Worm (Caenorhabditis elegans) whole organism, young adult: Measurements from ENCODE around the gene Y48B6A.5.
A peak's percentile ranks its signal among the peaks of the same experiment; 100 is the strongest.

Experiments
- B0035.1 ChIP-seq: sonication (generic microtip); optimal IDR thresholded peaks from 2 replicates; lab custom pipeline; 2016; ENCODE audit warnings: missing genetic modification characterization, mild to moderate bottlenecking, missing compliant biosample characterization, missing genotype, missing genetic modification reagents
- B0261.1 ChIP-seq: sonication (generic microtip); optimal IDR thresholded peaks from 2 replicates; lab custom pipeline; 2016; ENCODE audit warnings: mild to moderate bottlenecking, missing genetic modification characterization, moderate library complexity, missing compliant biosample characterization
- B0336.3 ChIP-seq: fragments of 200-800 bp; sonication (Bioruptor generic); IDR thresholded peaks from 2 replicates; pipeline ENCODE4 v1.3.6; 2022; ENCODE audit warnings: missing genetic modification characterization, missing compliant biosample characterization
- D2030.7 ChIP-seq: fragments of 200-800 bp; sonication (Bioruptor generic); IDR thresholded peaks from 2 replicates; pipeline ENCODE4 v1.3.6; 2022; ENCODE audit warnings: missing genetic modification reagents, missing genetic modification characterization, missing compliant biosample characterization
- F39B2.1 ChIP-seq: fragments of 200-800 bp; sonication (Bioruptor generic); IDR thresholded peaks from 2 replicates; pipeline ENCODE4 v1.3.6; 2022; ENCODE audit warnings: missing genetic modification reagents, missing genetic modification characterization, missing compliant biosample characterization
- F57A8.1 ChIP-seq: fragments of 200-800 bp; sonication (Bioruptor generic); optimal IDR thresholded peaks from 2 replicates; lab custom pipeline; 2018; ENCODE audit warnings: mild to moderate bottlenecking, missing genetic modification characterization, moderate library complexity, missing compliant biosample characterization
- F57C9.4 ChIP-seq: sonication (generic microtip); optimal IDR thresholded peaks from 2 replicates; lab custom pipeline; 2017; ENCODE audit warnings: mild to moderate bottlenecking, missing genetic modification characterization, missing compliant biosample characterization
- Y56A3A.18 ChIP-seq: fragments of 200-800 bp; sonication (Bioruptor generic); IDR thresholded peaks from 2 replicates; pipeline ENCODE4 v1.3.6; 2022; ENCODE audit warnings: missing genetic modification reagents, missing genetic modification characterization, missing compliant biosample characterization
- Y67H2A.10 ChIP-seq: fragments of 200-800 bp; sonication (Bioruptor generic); conservative IDR thresholded peaks from 2 replicates; pipeline ENCODE4 v1.3.6; 2022; ENCODE audit warnings: missing genetic modification reagents, missing genetic modification characterization, missing compliant biosample characterization
- Y79H2A.3 ChIP-seq: fragments of 200-800 bp; sonication (Bioruptor generic); conservative IDR thresholded peaks from 2 replicates; pipeline ENCODE4 v1.3.6; 2022; ENCODE audit warnings: missing genetic modification reagents, missing genetic modification characterization, missing compliant biosample characterization
- Y95B8A.8 ChIP-seq: fragments of 200-800 bp; sonication (Bioruptor generic); IDR thresholded peaks from 2 replicates; pipeline ENCODE4 v1.3.6; 2022; ENCODE audit warnings: missing genetic modification reagents, missing genetic modification characterization, missing compliant biosample characterization
- ZK185.1 ChIP-seq: sonication (generic microtip); optimal IDR thresholded peaks from 2 replicates; lab custom pipeline; 2016; ENCODE audit warnings: mild to moderate bottlenecking, missing genetic modification characterization, missing compliant biosample characterization; ENCODE audit not compliant: poor library complexity, severe bottlenecking
- akir-1 ChIP-seq: fragments of 200-800 bp; sonication (Bioruptor generic); optimal IDR thresholded peaks from 2 replicates; lab custom pipeline; 2018; ENCODE audit warnings: mild to moderate bottlenecking, missing genetic modification characterization, moderate library complexity, missing compliant biosample characterization
- aptf-2 ChIP-seq: fragments of 200-800 bp; sonication (Bioruptor generic); conservative IDR thresholded peaks from 2 replicates; pipeline ENCODE4 v1.3.6; 2022; ENCODE audit warnings: missing genetic modification reagents, missing genetic modification characterization, missing compliant biosample characterization
- athp-1 ChIP-seq: sonication (generic microtip); optimal IDR thresholded peaks from 2 replicates; lab custom pipeline; 2017; ENCODE audit warnings: mild to moderate bottlenecking, missing genetic modification characterization, missing compliant biosample characterization
- attf-5 ChIP-seq: fragments of 200-800 bp; sonication (Bioruptor generic); optimal IDR thresholded peaks from 2 replicates; lab custom pipeline; 2018; ENCODE audit warnings: mild to moderate bottlenecking, missing genetic modification characterization, missing compliant biosample characterization
- bed-1 ChIP-seq: fragments of 200-800 bp; sonication (Bioruptor generic); IDR thresholded peaks from 2 replicates; pipeline ENCODE4 v1.3.6; 2022; ENCODE audit warnings: missing genetic modification reagents, missing genetic modification characterization, missing compliant biosample characterization
- ceh-27 ChIP-seq: fragments of 200-800 bp; sonication (Bioruptor generic); optimal IDR thresholded peaks from 2 replicates; lab custom pipeline; 2018; ENCODE audit warnings: mild to moderate bottlenecking, missing genetic modification characterization, moderate library complexity, missing compliant biosample characterization
- ceh-40 ChIP-seq: fragments of 200-800 bp; sonication (Bioruptor generic); IDR thresholded peaks from 2 replicates; pipeline ENCODE4 v1.3.6; 2022; ENCODE audit warnings: missing genetic modification characterization, missing compliant biosample characterization
- dpff-1 ChIP-seq: sonication (generic microtip); optimal IDR thresholded peaks from 2 replicates; lab custom pipeline; 2017; ENCODE audit warnings: mild to moderate bottlenecking, missing genetic modification characterization, missing compliant biosample characterization
- dpl-1 ChIP-seq: fragments of 150-350 bp; optimal IDR thresholded peaks from 2 replicates; lab custom pipeline; 2014; ENCODE audit warnings: missing biosample characterization, missing genetic modification reagents, missing genetic modification characterization
- egl-44 ChIP-seq: fragments of 200-800 bp; sonication (Bioruptor generic); IDR thresholded peaks from 2 replicates; pipeline ENCODE4 v1.3.6; 2022; ENCODE audit warnings: missing genetic modification reagents, missing genetic modification characterization, missing compliant biosample characterization
- egrh-3 ChIP-seq: fragments of 200-800 bp; sonication (Bioruptor generic); IDR thresholded peaks from 2 replicates; pipeline ENCODE4 v1.3.6; 2022; ENCODE audit warnings: missing genetic modification reagents, missing genetic modification characterization, missing compliant biosample characterization
- him-1 ChIP-seq: sonication (generic microtip); optimal IDR thresholded peaks from 2 replicates; lab custom pipeline; 2016; ENCODE audit warnings: missing genotype, missing genetic modification reagents, missing genetic modification characterization, missing compliant biosample characterization
- hlh-26 ChIP-seq: fragments of 200-800 bp; sonication (Bioruptor generic); conservative IDR thresholded peaks from 2 replicates; pipeline ENCODE4 v1.3.6; 2022; ENCODE audit warnings: missing genetic modification reagents, missing genetic modification characterization, missing compliant biosample characterization
- hmg-1.2 ChIP-seq: fragments of 200-800 bp; sonication (Bioruptor generic); IDR thresholded peaks from 2 replicates; pipeline ENCODE4 v1.3.6; 2022; ENCODE audit warnings: missing genetic modification reagents, missing genetic modification characterization, missing compliant biosample characterization
- let-607 ChIP-seq, 2 experiments: fragments of 200-800 bp in 1 of 2; sonication (Bioruptor generic) in 1 of 2; sonication (generic microtip) in 1 of 2; optimal IDR thresholded peaks; 2 replicates each; lab custom pipeline; 2016 to 2018; ENCODE audit warnings: mild to moderate bottlenecking in 2 of 2, missing compliant biosample characterization in 2 of 2, missing genetic modification characterization in 2 of 2, moderate library complexity in 2 of 2, missing genotype in 1 of 2
- lin-26 ChIP-seq: fragments of 200-800 bp; sonication (Bioruptor generic); IDR thresholded peaks from 2 replicates; pipeline ENCODE4 v1.3.6; 2022; ENCODE audit warnings: missing genetic modification reagents, missing genetic modification characterization, missing compliant biosample characterization
- lin-35 ChIP-seq, 3 experiments: fragments of 150-350 bp in 2 of 3; sonication (generic microtip) in 1 of 3; optimal IDR thresholded peaks; 2 replicates each; lab custom pipeline; 2014 to 2018; ENCODE audit warnings: missing biosample characterization in 3 of 3, missing genetic modification characterization in 3 of 3, missing genetic modification reagents in 3 of 3
- lin-40 ChIP-seq: sonication (generic microtip); optimal IDR thresholded peaks from 2 replicates; lab custom pipeline; 2016; ENCODE audit warnings: missing genetic modification characterization, mild to moderate bottlenecking, missing compliant biosample characterization, missing genotype, missing genetic modification reagents
- lsl-1 ChIP-seq: fragments of 200-800 bp; sonication (Bioruptor generic); optimal IDR thresholded peaks from 2 replicates; lab custom pipeline; 2018; ENCODE audit warnings: mild to moderate bottlenecking, missing genetic modification characterization, moderate library complexity, missing compliant biosample characterization
- lsy-27 ChIP-seq: sonication (generic microtip); optimal IDR thresholded peaks from 2 replicates; lab custom pipeline; 2017; ENCODE audit warnings: missing genetic modification characterization, mild to moderate bottlenecking, missing compliant biosample characterization, antibody characterized with exemption, missing genotype, borderline replicate concordance; ENCODE audit not compliant: insufficient read depth
- madf-10 ChIP-seq: sonication (generic microtip); optimal IDR thresholded peaks from 2 replicates; lab custom pipeline; 2016; ENCODE audit warnings: mild to moderate bottlenecking, missing genetic modification characterization, missing compliant biosample characterization
- madf-8 ChIP-seq: fragments of 200-800 bp; sonication (Bioruptor generic); conservative IDR thresholded peaks from 2 replicates; pipeline ENCODE4 v1.3.6; 2022; ENCODE audit warnings: missing genetic modification reagents, missing genetic modification characterization, missing compliant biosample characterization
- nfya-1 ChIP-seq: sonication (generic microtip); optimal IDR thresholded peaks from 2 replicates; lab custom pipeline; 2017; ENCODE audit warnings: antibody characterized with exemption, missing compliant biosample characterization, missing genetic modification characterization, borderline replicate concordance; ENCODE audit not compliant: insufficient read depth
- nfyb-1 ChIP-seq: fragments of 200-800 bp; sonication (Bioruptor generic); IDR thresholded peaks from 2 replicates; pipeline ENCODE4 v1.3.6; 2022; ENCODE audit warnings: missing genetic modification reagents, missing genetic modification characterization, missing compliant biosample characterization
- nhr-27 ChIP-seq: fragments of 200-800 bp; sonication (Bioruptor generic); optimal IDR thresholded peaks from 2 replicates; lab custom pipeline; 2018; ENCODE audit warnings: mild to moderate bottlenecking, missing genetic modification characterization, moderate library complexity, missing compliant biosample characterization
- nhr-90 ChIP-seq: sonication (generic microtip); optimal IDR thresholded peaks from 2 replicates; lab custom pipeline; 2016; ENCODE audit warnings: missing genotype, mild to moderate bottlenecking, missing genetic modification characterization, missing compliant biosample characterization
- pbrm-1 ChIP-seq: fragments of 200-800 bp; sonication (Bioruptor generic); IDR thresholded peaks from 2 replicates; pipeline ENCODE4 v1.3.6; 2022; ENCODE audit warnings: missing genetic modification reagents, missing genetic modification characterization, missing compliant biosample characterization
- sdz-38 ChIP-seq: sonication (generic microtip); optimal IDR thresholded peaks from 2 replicates; lab custom pipeline; 2016; ENCODE audit warnings: missing genotype, missing genetic modification characterization, missing compliant biosample characterization
- sptf-2 ChIP-seq: fragments of 200-800 bp; sonication (Bioruptor generic); optimal IDR thresholded peaks from 2 replicates; lab custom pipeline; 2018; ENCODE audit warnings: mild to moderate bottlenecking, missing genetic modification characterization, missing compliant biosample characterization
- unc-130 ChIP-seq: sonication (generic microtip); optimal IDR thresholded peaks from 2 replicates; lab custom pipeline; 2016; ENCODE audit warnings: missing genetic modification reagents, missing genetic modification characterization, missing compliant biosample characterization
- zfh-2 ChIP-seq: fragments of 200-800 bp; sonication (Bioruptor generic); conservative IDR thresholded peaks from 2 replicates; pipeline ENCODE4 v1.3.6; 2022; ENCODE audit warnings: missing genetic modification reagents, missing genetic modification characterization, missing compliant biosample characterization
- zim-3 ChIP-seq: sonication (generic microtip); optimal IDR thresholded peaks from 2 replicates; lab custom pipeline; 2017; ENCODE audit warnings: mild to moderate bottlenecking, missing genetic modification characterization, moderate library complexity, missing compliant biosample characterization

Y48B6A.5 gene

DNA sequence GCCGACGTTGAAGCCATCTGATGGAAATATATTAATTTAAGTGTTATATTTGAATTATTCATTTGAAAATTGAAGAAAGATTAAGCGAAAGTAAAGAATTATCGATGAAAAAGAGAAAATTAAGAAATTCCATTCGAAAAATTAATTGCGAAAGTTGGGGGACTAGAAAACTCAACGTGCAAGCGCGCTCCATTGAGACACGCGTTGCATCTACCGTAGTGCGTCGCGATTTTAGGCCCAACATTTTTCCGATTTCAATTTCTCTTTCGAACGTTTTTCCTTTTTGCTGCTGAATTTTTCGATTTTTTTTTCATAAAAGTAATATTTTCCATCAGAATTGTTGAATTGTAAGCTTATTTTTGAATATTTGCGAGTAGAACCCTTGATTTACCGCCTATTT is 20.6 kb downstream of the Y48B6A.5 start, which contains the start of gene Y48B6A.1 (continued):
- peak; percentile 96 for TF ChIP-seq ceh-27 (GFP tag; lab: Kevin White, UChicago)
- TF ChIP-seq madf-10 (tag; lab: Kevin White, UChicago) = peak; percentile 78
- no peak for TF ChIP-seq lin-26
- TF ChIP-seq dpl-1 = peak; percentile 65
- peak; percentile 91 for TF ChIP-seq Y95B8A.8
- TF ChIP-seq nhr-27 (tag; lab: Kevin White, UChicago) = no peak
- peak; percentile 43 for TF ChIP-seq zim-3 (tag; lab: Kevin White, UChicago)
- TF ChIP-seq B0035.1 = no peak
- TF ChIP-seq attf-5 = peak; percentile 98
- peak; percentile 76 for TF ChIP-seq hmg-1.2 (GFP tag; lab: Robert Waterston, UW)
- no peak for TF ChIP-seq lsy-27 (tag; lab: Kevin White, UChicago)
- TF ChIP-seq Y79H2A.3 (GFP tag; lab: Robert Waterston, UW) = 0 out of 2 replicates have a peak, but pooled peaks have one; percentile 55

DNA sequence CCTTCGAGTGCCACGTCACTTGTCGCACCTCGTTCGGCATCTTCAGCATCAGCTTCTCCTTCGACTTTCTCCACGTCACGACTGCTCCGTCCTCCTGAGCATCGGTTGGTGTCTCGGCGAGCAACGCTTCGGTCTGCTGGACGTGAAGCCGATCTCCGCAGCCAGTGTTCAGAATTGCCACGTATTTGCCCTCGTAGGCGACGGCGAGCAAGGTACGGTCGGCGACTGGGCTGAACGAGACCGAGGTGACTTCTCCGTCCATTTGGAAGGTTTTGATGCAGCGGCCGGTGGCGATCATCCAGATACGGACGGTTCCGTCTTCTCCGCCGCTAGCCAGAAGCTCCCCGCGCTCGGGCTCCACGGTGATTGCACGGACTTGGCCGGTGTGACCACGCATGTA is 22.7 kb downstream of the Y48B6A.5 start:
- TF ChIP-seq dpl-1 (no peak), zfh-2 (peak; percentile 80), egrh-3 (peak; percentile 62; the same call in 1 of the 2 replicates)

DNA sequence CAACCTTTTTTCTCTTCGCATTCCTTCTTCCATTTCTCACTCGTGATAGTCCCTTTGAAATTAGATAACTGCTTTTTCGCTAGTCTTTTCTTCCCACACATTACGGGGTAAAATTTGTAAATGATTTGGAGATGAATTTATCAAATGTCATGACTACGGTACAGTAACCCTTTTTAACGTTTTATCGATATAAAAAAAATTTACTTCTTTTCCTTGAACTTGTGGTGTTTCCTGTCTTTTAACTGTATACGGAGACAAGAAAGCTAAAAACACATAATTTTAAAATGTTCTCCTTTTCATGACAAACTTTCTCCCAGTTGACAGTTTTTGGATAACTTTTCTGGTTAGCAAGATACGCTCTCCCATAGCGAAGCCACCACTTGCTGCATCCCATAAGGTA is 25.0 kb downstream of the Y48B6A.5 start, which contains the start of gene W03H9.1:
TSS of gene W03H9.1 (minus strand) at position 101 of the 400 bp plus-strand sequence.
- no peak for TF ChIP-seq nfya-1
- no peak for TF ChIP-seq nhr-90 (tag; lab: Kevin White, UChicago)
- no peak for TF ChIP-seq egrh-3
- no peak for TF ChIP-seq unc-130
- no peak for TF ChIP-seq F57C9.4
- TF ChIP-seq egl-44 (GFP tag; lab: Robert Waterston, UW) = no peak
- TF ChIP-seq aptf-2 (GFP tag; lab: Robert Waterston, UW) = no peak
- no peak for TF ChIP-seq lin-35 (GFP tag; optimal IDR thresholded peaks at IDR 0.05; lab: Kevin White, UChicago)
- TF ChIP-seq dpff-1 (tag; lab: Kevin White, UChicago) = no peak
- TF ChIP-seq B0261.1 (tag; lab: Kevin White, UChicago) = no peak
- TF ChIP-seq lin-26 = no peak
- TF ChIP-seq ZK185.1 (tag; lab: Kevin White, UChicago) = no peak
- TF ChIP-seq hlh-26 (GFP tag; lab: Robert Waterston, UW) = no peak
- no peak for TF ChIP-seq lin-40 (tag; lab: Kevin White, UChicago)
- TF ChIP-seq B0336.3 (GFP tag; lab: Robert Waterston, UW) = no peak
- TF ChIP-seq madf-8 (GFP tag; lab: Robert Waterston, UW) = no peak
- TF ChIP-seq sdz-38 (tag; lab: Kevin White, UChicago) = no peak
- TF ChIP-seq, all 124 proteins: peak for 0

DNA sequence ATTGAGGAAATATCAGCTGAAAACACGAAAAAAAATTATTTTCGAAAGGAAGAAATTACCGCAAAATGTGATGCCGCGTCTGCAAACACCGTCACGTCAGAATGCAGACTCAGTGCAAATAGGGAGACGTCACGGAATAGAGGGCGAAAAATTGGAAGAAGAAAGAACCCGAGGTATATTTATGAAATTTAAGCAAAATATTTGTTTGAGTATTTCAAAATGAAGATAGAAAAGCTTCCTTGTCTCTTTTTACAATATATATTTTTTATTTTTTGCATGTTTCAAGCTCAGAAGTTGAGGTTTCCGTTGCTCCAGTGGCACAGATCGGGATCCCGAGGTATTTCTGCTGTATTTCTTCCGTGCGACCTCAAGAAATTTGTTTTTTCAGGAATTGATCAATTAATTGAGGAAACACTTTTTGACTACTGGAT is 31.1 kb downstream of the Y48B6A.5 start, which contains the start of gene W03H9.2:
TSS of gene W03H9.2 (minus strand) at position 32 of the 431 bp plus-strand sequence.
- TF ChIP-seq pbrm-1 (GFP tag; lab: Robert Waterston, UW) (peak; percentile 43; the same call in 1 of the 2 replicates), D2030.7 (no peak), F57A8.1 (no peak), lin-26 (no peak), lsl-1 (peak; percentile 9), bed-1 (no peak), let-607 (tag; optimal IDR thresholded peaks at IDR 0.05; lab: Kevin White, UChicago) (peak in 1 of 2 experiments; percentile 43), egrh-3 (no peak), athp-1 (no peak), Y67H2A.10 (no peak), ceh-40 (no peak), F39B2.1 (GFP tag; lab: Robert Waterston, UW) (no peak), Y56A3A.18 (no peak), ceh-27 (GFP tag; lab: Kevin White, UChicago) (peak; percentile 77), sptf-2 (GFP tag; lab: Kevin White, UChicago) (no peak), akir-1 (GFP tag; lab: Kevin White, UChicago) (peak; percentile 34), nfyb-1 (GFP tag; lab: Robert Waterston, UW) (no peak), him-1 (tag; lab: Kevin White, UChicago) (no peak)
